In genomic region chrX:20468192-20468591, dm6 we compare ENCODE assay signal across 1 fruit fly cellular context.
TF ChIP-seq lines count a peak whose summit lies in the region.

No protein-coding gene starts in this region.

TF ChIP-seq in whole organism, embryonic, 481 proteins besides CTCF, POLR2A, EP300 and RAD21 (continued from another document):
- TF ChIP-seq CG4360 (GFP tag; IDR thresholded peaks at IDR 0.05; lab: Robert Waterston, UW): no peak
- no peak for TF ChIP-seq GATAe (GFP tag; conservative IDR thresholded peaks at IDR 0.05; lab: Robert Waterston, UW)
- no peak for TF ChIP-seq exex (tag; optimal IDR thresholded peaks at IDR 0.05; lab: Kevin White, UChicago)
- no peak for TF ChIP-seq CG10321 (GFP tag; IDR thresholded peaks at IDR 0.05; lab: Robert Waterston, UW)
- TF ChIP-seq tll (GFP tag; optimal IDR thresholded peaks at IDR 0.05; lab: Kevin White, UChicago): no peak
- no peak for TF ChIP-seq az2 (GFP tag; optimal IDR thresholded peaks at IDR 0.05; lab: Kevin White, UChicago)
- no peak for TF ChIP-seq slou (GFP tag; optimal IDR thresholded peaks at IDR 0.05; lab: Kevin White, UChicago)
- TF ChIP-seq fd102C (GFP tag; optimal IDR thresholded peaks at IDR 0.05; lab: Kevin White, UChicago): no peak
- TF ChIP-seq CG32772 (GFP tag; IDR thresholded peaks at IDR 0.05; lab: Robert Waterston, UW): no peak
- no peak for TF ChIP-seq CG7786 (GFP tag; optimal IDR thresholded peaks at IDR 0.05; lab: Kevin White, UChicago)
- no peak for TF ChIP-seq CG1529 (GFP tag; optimal IDR thresholded peaks at IDR 0.05; lab: Kevin White, UChicago)
- TF ChIP-seq pum (GFP tag; optimal IDR thresholded peaks at IDR 0.05; lab: Kevin White, UChicago): no peak
- no peak for TF ChIP-seq ash1 (GFP tag; optimal IDR thresholded peaks at IDR 0.05; lab: Kevin White, UChicago)
- no peak for TF ChIP-seq mam (GFP tag; optimal IDR thresholded peaks at IDR 0.05; lab: Kevin White, UChicago)
- TF ChIP-seq lab (GFP tag; optimal IDR thresholded peaks at IDR 0.05; lab: Kevin White, UChicago): no peak
- TF ChIP-seq salm (tag; optimal IDR thresholded peaks at IDR 0.05; lab: Kevin White, UChicago): no peak
- TF ChIP-seq CG2678 (tag; optimal IDR thresholded peaks at IDR 0.05; lab: Kevin White, UChicago): no peak
- TF ChIP-seq CG1233 (GFP tag; optimal IDR thresholded peaks at IDR 0.05; lab: Kevin White, UChicago): no peak
- no peak for TF ChIP-seq sob (GFP tag; IDR thresholded peaks at IDR 0.05; lab: Robert Waterston, UW)
- no peak for TF ChIP-seq CG3281 (GFP tag; optimal IDR thresholded peaks at IDR 0.05; lab: Kevin White, UChicago)
- no peak for TF ChIP-seq da (GFP tag; optimal IDR thresholded peaks at IDR 0.05; lab: Kevin White, UChicago)
- peak; percentile 6 for TF ChIP-seq pzg (GFP tag; optimal IDR thresholded peaks at IDR 0.05; lab: Kevin White, UChicago)
- no peak for TF ChIP-seq CG32767 (GFP tag; IDR thresholded peaks at IDR 0.05; lab: Robert Waterston, UW)
- TF ChIP-seq CG12104 (GFP tag; optimal IDR thresholded peaks at IDR 0.05; lab: Kevin White, UChicago): no peak
- no peak for TF ChIP-seq CG13123 (GFP tag; optimal IDR thresholded peaks at IDR 0.05; lab: Kevin White, UChicago)
- TF ChIP-seq odd (GFP tag; optimal IDR thresholded peaks at IDR 0.05; lab: Kevin White, UChicago): no peak
- TF ChIP-seq wor (GFP tag; IDR thresholded peaks at IDR 0.05; lab: Robert Waterston, UW): no peak
- no peak for TF ChIP-seq CG7556 (GFP tag; optimal IDR thresholded peaks at IDR 0.05; lab: Kevin White, UChicago)
- no peak for TF ChIP-seq ro (GFP tag; IDR thresholded peaks at IDR 0.05; lab: Robert Waterston, UW)
- TF ChIP-seq bigmax (GFP tag; optimal IDR thresholded peaks at IDR 0.05; lab: Kevin White, UChicago): no peak
- peak; percentile 23; the same call in 1 of the 2 replicates for TF ChIP-seq CG13287 (GFP tag; IDR thresholded peaks at IDR 0.05; lab: Robert Waterston, UW; ENCODE audit: partially characterized antibody)
TF ChIP-seq in whole organism, embryonic: peak in this region for 15.
